Worm (Caenorhabditis elegans): ENCODE measurements around the gene cest-1.1.

ce11 chrV:14141846-14142245 is 24.7 kb downstream of the cest-1.1 start:
- TF ChIP-seq ref-1 (GFP tag; conservative IDR thresholded peaks at IDR 0.05) (no peak), klf-2 (GFP tag; conservative IDR thresholded peaks at IDR 0.05) (no peak), T22C8.4 (GFP tag; IDR thresholded peaks at IDR 0.05) (no peak), ztf-29 (GFP tag; IDR thresholded peaks at IDR 0.05) (no peak), ztf-23 (GFP tag; IDR thresholded peaks at IDR 0.05) (no peak), med-1 (GFP tag; optimal IDR thresholded peaks at IDR 0.05; ENCODE audit: insufficient read depth) (no peak), flt-1 (GFP tag; IDR thresholded peaks at IDR 0.05) (no peak), tab-1 (GFP tag; IDR thresholded peaks at IDR 0.05) (no peak)

Measured in whole organism, midembryonic.